Worm (Caenorhabditis elegans) whole organism, early embryonic: ENCODE measurements around the gene rab-7.

Experiments used
- ama-1 ChIP-seq: fragments of 150-350 bp; optimal IDR thresholded peaks from 2 replicates; lab custom pipeline; 2014
- ceh-13 ChIP-seq: fragments of 200-800 bp; sonication (Bioruptor generic); optimal IDR thresholded peaks from 2 replicates; lab custom pipeline; 2018; ENCODE audit warnings: mild to moderate bottlenecking, missing genetic modification characterization, missing compliant biosample characterization
- ets-7 ChIP-seq: sonication (generic microtip); optimal IDR thresholded peaks from 2 replicates; lab custom pipeline; 2016; ENCODE audit warnings: missing genotype, missing genetic modification characterization, missing compliant biosample characterization
- flt-1 ChIP-seq: fragments of 200-800 bp; sonication (Bioruptor generic); IDR thresholded peaks from 2 replicates; pipeline ENCODE4 v1.3.6; 2022; ENCODE audit warnings: missing genetic modification characterization, missing compliant biosample characterization
- tra-4 ChIP-seq: sonication (generic microtip); optimal IDR thresholded peaks from 2 replicates; lab custom pipeline; 2017; ENCODE audit warnings: missing genetic modification characterization, missing compliant biosample characterization

- no peak for TF ChIP-seq flt-1 (GFP tag; lab: Robert Waterston, UW)
- TF ChIP-seq ama-1 (lab: Kevin White, UChicago): no peak
- no peak for TF ChIP-seq tra-4 (tag; lab: Kevin White, UChicago)
- TF ChIP-seq ets-7 (tag; lab: Kevin White, UChicago): no peak
- no peak for TF ChIP-seq ceh-13 (GFP tag; lab: Kevin White, UChicago)
Measured at ce11 chrII:11928752-11929151, 38.0 kb downstream of the rab-7 start.
